Worm (Caenorhabditis elegans) whole organism, early embryonic: ENCODE measurements around the gene math-34.
"Not testable (repeated sequence)": the region's sequence is repeated elsewhere in the genome, so short reads cannot be mapped to it uniquely, and the experiment has no call there.

Source experiments
- F13C5.2 ChIP-seq: sonication (generic microtip); optimal IDR thresholded peaks from 2 replicates; lab custom pipeline; 2017; ENCODE audit warnings: mild to moderate bottlenecking, missing genetic modification characterization, inconsistent platforms, missing compliant biosample characterization
- aly-1 ChIP-seq: sonication (generic microtip); optimal IDR thresholded peaks from 2 replicates; lab custom pipeline; 2016; ENCODE audit warnings: missing genetic modification characterization, missing compliant biosample characterization
- ama-1 ChIP-seq: fragments of 150-350 bp; optimal IDR thresholded peaks from 2 replicates; lab custom pipeline; 2014
- ceh-13 ChIP-seq: fragments of 200-800 bp; sonication (Bioruptor generic); optimal IDR thresholded peaks from 2 replicates; lab custom pipeline; 2018; ENCODE audit warnings: mild to moderate bottlenecking, missing genetic modification characterization, missing compliant biosample characterization
- hnd-1 ChIP-seq: sonication (generic microtip); optimal IDR thresholded peaks from 2 replicates; lab custom pipeline; 2016; ENCODE audit warnings: missing genetic modification characterization, missing compliant biosample characterization
- pes-1 ChIP-seq: fragments of 200-800 bp; sonication (Bioruptor generic); IDR thresholded peaks from 2 replicates; pipeline ENCODE4 v1.3.6; 2022; ENCODE audit warnings: missing genetic modification reagents, missing genetic modification characterization, missing compliant biosample characterization
- scrt-1 ChIP-seq: fragments of 200-800 bp; sonication (Bioruptor generic); IDR thresholded peaks from 2 replicates; pipeline ENCODE4 v1.3.6; 2022; ENCODE audit warnings: missing genetic modification characterization, missing compliant biosample characterization
- sea-1 ChIP-seq: fragments of 200-800 bp; sonication (Bioruptor generic); conservative IDR thresholded peaks from 2 replicates; pipeline ENCODE4 v1.3.6; 2022; ENCODE audit warnings: missing genetic modification characterization, missing compliant biosample characterization
- tra-4 ChIP-seq: sonication (generic microtip); optimal IDR thresholded peaks from 2 replicates; lab custom pipeline; 2017; ENCODE audit warnings: missing genetic modification characterization, missing compliant biosample characterization

ce11 chrII:1006375-1006774 lies 22.4 kb upstream of the math-34 start, which contains the start of gene F45D11.14:
- TF ChIP-seq sea-1; pes-1 (GFP tag; lab: Robert Waterston, UW); tra-4 (tag; lab: Kevin White, UChicago); F13C5.2 (tag; lab: Kevin White, UChicago); scrt-1; aly-1; ama-1 (lab: Kevin White, UChicago); hnd-1 (tag; lab: Kevin White, UChicago); ceh-13 (GFP tag; lab: Kevin White, UChicago): not testable (repeated sequence)
